Fruit fly (Drosophila melanogaster) ovary, adult (tissue): ENCODE data around the gene Tehao.
"Not testable (repeated sequence)": the region's sequence is repeated elsewhere in the genome, so short reads cannot be mapped to it uniquely, and the experiment has no call there.

Source experiments
- CG17801 ChIP-seq: fragments of 200-800 bp; optimal IDR thresholded peaks from 2 replicates; lab custom pipeline; 2019; ENCODE audit warnings: missing biosample characterization, mild to moderate bottlenecking, missing genetic modification characterization, moderate library complexity; ENCODE audit not compliant: partially characterized antibody

The Tehao gene

dm6 chr2L:13449397-13449796, 14.0 kb downstream of the Tehao start, which contains the start of gene Hsp60D:
TSS of gene Hsp60D (minus strand) at chr2L:13449497.
- not testable (repeated sequence) for TF ChIP-seq CG17801

- TF ChIP-seq CG17801, result no peak
Observed at dm6 chr2L:13457037-13457547, 21.7 kb downstream of the Tehao start, which contains the start of gene CG42809. TSS of gene CG42809 (plus strand) at chr2L:13457497.

dm6 chr2L:13458991-13459731, 23.7 kb downstream of the Tehao start, which contains the start of gene CG42810:
TSS of gene CG42810 (plus strand) at chr2L:13459681.
- TF ChIP-seq CG17801, result no peak

- TF ChIP-seq CG17801, result no peak
Observed at dm6 chr2L:13460911-13461866, 25.8 kb downstream of the Tehao start, which contains the start of gene CG46308. TSS of gene CG46308 (plus strand) at chr2L:13461774.

- no peak for TF ChIP-seq CG17801
Observed at dm6 chr2L:13475254-13475653, 39.8 kb downstream of the Tehao start.

dm6 chr2L:13482258-13482657, 46.8 kb downstream of the Tehao start:
- no peak for TF ChIP-seq CG17801
